Worm (Caenorhabditis elegans): ENCODE measurements around the gene tsp-6.

DNA sequence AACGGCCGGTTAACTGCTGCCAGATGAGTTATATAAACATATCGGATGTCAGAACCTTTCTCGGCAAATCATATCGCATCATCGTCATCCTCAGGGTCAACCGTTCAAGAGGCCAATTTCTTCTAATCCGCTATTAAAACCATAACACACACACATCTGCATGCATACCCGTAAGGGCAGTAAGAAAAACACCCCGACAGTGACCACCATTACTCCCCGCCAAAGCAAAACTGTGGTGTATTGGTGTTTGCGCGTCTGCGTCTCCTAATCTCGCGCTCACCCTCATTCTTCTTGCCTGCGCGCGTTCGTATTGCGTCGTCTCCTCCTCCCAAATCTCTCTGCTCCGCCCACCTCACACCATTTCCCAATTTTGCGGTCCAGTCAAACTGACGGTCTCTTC, 26.7 kb upstream of the tsp-6 start:
- TF ChIP-seq ceh-9 (tag; optimal IDR thresholded peaks at IDR 0.05): no peak
- no peak for TF ChIP-seq nfya-1 (tag; optimal IDR thresholded peaks at IDR 0.05; ENCODE audit: insufficient read depth)
- TF ChIP-seq nhr-43 (tag; optimal IDR thresholded peaks at IDR 0.05; ENCODE audit: poor library complexity, severe bottlenecking): no peak
- TF ChIP-seq snpc-4 (tag; optimal IDR thresholded peaks at IDR 0.05): no peak
